Worm (Caenorhabditis elegans): ENCODE results near the gene sre-34.

sre-34 gene

DNA sequence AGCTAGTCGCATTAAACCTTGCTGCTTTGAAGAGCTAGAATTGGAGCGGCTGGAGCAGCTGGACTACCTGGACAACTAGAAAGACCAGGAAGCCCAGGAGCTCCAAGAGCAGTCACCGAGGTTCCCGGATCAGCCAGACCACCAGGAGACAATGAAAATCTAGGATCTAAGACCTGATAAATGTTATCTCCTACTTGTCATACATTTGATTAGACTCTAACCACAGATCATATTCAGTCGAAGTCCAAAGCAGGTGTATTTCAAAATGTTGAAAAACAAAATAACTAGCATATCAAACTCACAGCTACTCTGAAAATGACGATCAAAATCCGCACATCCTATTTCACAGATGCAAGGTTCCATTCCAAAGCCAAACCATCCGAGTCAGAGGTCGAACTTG lies 42.0 kb downstream of the sre-34 start, which contains the start of gene srz-6:
TSS of gene srz-6 (plus strand) at position 301 of the 400 bp plus-strand sequence.
- TF ChIP-seq ceh-39 (tag; optimal IDR thresholded peaks at IDR 0.05) (no peak), zip-8 (tag; optimal IDR thresholded peaks at IDR 0.05) (no peak), sptf-1 (tag; optimal IDR thresholded peaks at IDR 0.05) (no peak), nhr-28 (tag; optimal IDR thresholded peaks at IDR 0.05) (no peak), unc-120 (tag; optimal IDR thresholded peaks at IDR 0.05; ENCODE audit: poor library complexity, severe bottlenecking) (no peak), ces-1 (GFP tag; optimal IDR thresholded peaks at IDR 0.05) (no peak), snpc-4 (tag; optimal IDR thresholded peaks at IDR 0.05) (no peak), tbx-8 (GFP tag; optimal IDR thresholded peaks at IDR 0.05) (no peak), elt-1 (tag; optimal IDR thresholded peaks at IDR 0.05; ENCODE audit: borderline replicate concordance, insufficient read depth) (no peak), ztf-11 (tag; optimal IDR thresholded peaks at IDR 0.05) (no peak), unc-39 (tag; optimal IDR thresholded peaks at IDR 0.05) (no peak), hlh-1 (tag; optimal IDR thresholded peaks at IDR 0.05) (no peak), lin-32 (GFP tag; optimal IDR thresholded peaks at IDR 0.05) (no peak), nhr-237 (tag; optimal IDR thresholded peaks at IDR 0.05) (no peak), blmp-1 (tag; optimal IDR thresholded peaks at IDR 0.05) (no peak), sem-2 (GFP tag; optimal IDR thresholded peaks at IDR 0.05) (no peak), nhr-76 (tag; optimal IDR thresholded peaks at IDR 0.05) (no peak), cnd-1 (tag; optimal IDR thresholded peaks at IDR 0.05) (no peak)

- TF ChIP-seq elt-1 (tag; optimal IDR thresholded peaks at IDR 0.05; ENCODE audit: borderline replicate concordance, insufficient read depth) (no peak), nhr-12 (tag; optimal IDR thresholded peaks at IDR 0.05) (no peak), lin-13 (tag; optimal IDR thresholded peaks at IDR 0.05) (no peak), mep-1 (tag; optimal IDR thresholded peaks at IDR 0.05) (no peak), pha-4 (tag; optimal IDR thresholded peaks at IDR 0.05) (no peak)
These were observed 44.1 kb downstream of the sre-34 start for ce11 chrII:12494067-12494477.

DNA sequence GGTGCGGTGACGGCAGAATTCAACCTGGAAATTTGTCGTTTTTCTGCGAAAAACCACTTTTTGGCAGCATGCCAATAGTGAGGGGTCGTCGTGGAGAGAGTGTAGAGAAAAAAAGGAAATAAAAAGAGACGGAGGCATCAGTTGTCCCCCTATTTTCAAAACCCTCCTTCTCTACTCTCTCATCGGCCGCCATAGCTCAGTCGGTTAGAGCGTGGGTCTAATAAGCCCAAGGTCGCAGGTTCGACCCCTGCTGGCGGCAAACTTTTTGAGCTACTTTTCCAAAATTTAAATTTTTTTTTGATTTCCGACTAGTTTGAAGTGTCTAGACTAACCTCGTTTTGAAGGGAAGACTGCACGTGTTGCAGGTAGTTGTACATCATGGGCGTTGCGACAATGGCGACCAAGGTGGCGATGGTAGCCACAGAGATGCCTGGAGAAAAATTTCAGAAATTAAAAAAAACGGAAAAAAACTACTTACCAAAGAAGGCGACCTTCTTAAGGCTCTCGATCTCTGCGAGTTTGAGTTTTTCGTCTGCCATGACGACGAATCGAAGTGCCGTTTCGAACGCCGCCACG lies 44.7 kb downstream of the sre-34 start, which contains the start of gene col-85:
TSS of gene col-85 (minus strand) at position 540 of the 576 bp plus-strand sequence.
- peak; percentile 10 for TF ChIP-seq elt-1 (tag; optimal IDR thresholded peaks at IDR 0.05; ENCODE audit: borderline replicate concordance, insufficient read depth)
- TF ChIP-seq sptf-1 (tag; optimal IDR thresholded peaks at IDR 0.05), result peak; percentile 97
- peak; percentile 15 for TF ChIP-seq lin-13 (tag; optimal IDR thresholded peaks at IDR 0.05)
- peak; percentile 94 for TF ChIP-seq unc-120 (tag; optimal IDR thresholded peaks at IDR 0.05; ENCODE audit: poor library complexity, severe bottlenecking)
- peak; percentile 98 for TF ChIP-seq mls-2 (tag; optimal IDR thresholded peaks at IDR 0.05)
- peak; percentile 23 for TF ChIP-seq unc-62 (GFP tag; optimal IDR thresholded peaks at IDR 0.05)
- TF ChIP-seq blmp-1 (tag; optimal IDR thresholded peaks at IDR 0.05), result no peak
- TF ChIP-seq lin-32 (GFP tag; optimal IDR thresholded peaks at IDR 0.05), result peak; percentile 91
- TF ChIP-seq lsy-2 (tag; optimal IDR thresholded peaks at IDR 0.05), result peak; percentile 48
- no peak for TF ChIP-seq snpc-4 (tag; optimal IDR thresholded peaks at IDR 0.05)
- TF ChIP-seq hlh-1 (tag; optimal IDR thresholded peaks at IDR 0.05), result no peak
- peak; percentile 49 for TF ChIP-seq mab-5 (tag; optimal IDR thresholded peaks at IDR 0.05)
- TF ChIP-seq unc-39 (tag; optimal IDR thresholded peaks at IDR 0.05), result peak; percentile 50
- TF ChIP-seq ceh-83 (GFP tag; optimal IDR thresholded peaks at IDR 0.05), result peak; percentile 96
- TF ChIP-seq bed-3 (GFP tag; optimal IDR thresholded peaks at IDR 0.05), result peak; percentile 94
- peak; percentile 18 for TF ChIP-seq pha-4 (tag; optimal IDR thresholded peaks at IDR 0.05)
- TF ChIP-seq tbx-8 (GFP tag; optimal IDR thresholded peaks at IDR 0.05), result peak; percentile 91
- peak; percentile 94 for TF ChIP-seq ceh-43 (GFP tag; optimal IDR thresholded peaks at IDR 0.05)
- peak; percentile 47 for TF ChIP-seq ces-1 (GFP tag; optimal IDR thresholded peaks at IDR 0.05)
- TF ChIP-seq ceh-39 (tag; optimal IDR thresholded peaks at IDR 0.05), result peak; percentile 1
- TF ChIP-seq elt-3 (tag; optimal IDR thresholded peaks at IDR 0.05), result peak; percentile 4
- TF ChIP-seq nhr-28 (tag; optimal IDR thresholded peaks at IDR 0.05), result peak; percentile 72
- no peak for TF ChIP-seq zip-8 (tag; optimal IDR thresholded peaks at IDR 0.05)
- peak; percentile 92 for TF ChIP-seq flh-1 (GFP tag; optimal IDR thresholded peaks at IDR 0.05)
- TF ChIP-seq nhr-12 (tag; optimal IDR thresholded peaks at IDR 0.05), result peak; percentile 38
- peak; percentile 40 for TF ChIP-seq ztf-11 (tag; optimal IDR thresholded peaks at IDR 0.05)
- no peak for TF ChIP-seq nhr-2 (tag; optimal IDR thresholded peaks at IDR 0.05)
- TF ChIP-seq sem-2 (GFP tag; optimal IDR thresholded peaks at IDR 0.05), result peak; percentile 86
- TF ChIP-seq nhr-76 (tag; optimal IDR thresholded peaks at IDR 0.05), result no peak
- TF ChIP-seq mep-1 (tag; optimal IDR thresholded peaks at IDR 0.05), result peak; percentile 58
- TF ChIP-seq nhr-237 (tag; optimal IDR thresholded peaks at IDR 0.05), result peak; percentile 45
- TF ChIP-seq ham-2 (GFP tag; optimal IDR thresholded peaks at IDR 0.05), result peak; percentile 94
- peak; percentile 89 for TF ChIP-seq cnd-1 (tag; optimal IDR thresholded peaks at IDR 0.05)
- TF ChIP-seq drap-1 (GFP tag; optimal IDR thresholded peaks at IDR 0.05), result peak; percentile 94
- TF ChIP-seq M03D4.4 (tag; optimal IDR thresholded peaks at IDR 0.05), result peak; percentile 95
